Comparison of ENCODE assay signal across 1 fruit fly cellular context in the genomic region with DNA sequence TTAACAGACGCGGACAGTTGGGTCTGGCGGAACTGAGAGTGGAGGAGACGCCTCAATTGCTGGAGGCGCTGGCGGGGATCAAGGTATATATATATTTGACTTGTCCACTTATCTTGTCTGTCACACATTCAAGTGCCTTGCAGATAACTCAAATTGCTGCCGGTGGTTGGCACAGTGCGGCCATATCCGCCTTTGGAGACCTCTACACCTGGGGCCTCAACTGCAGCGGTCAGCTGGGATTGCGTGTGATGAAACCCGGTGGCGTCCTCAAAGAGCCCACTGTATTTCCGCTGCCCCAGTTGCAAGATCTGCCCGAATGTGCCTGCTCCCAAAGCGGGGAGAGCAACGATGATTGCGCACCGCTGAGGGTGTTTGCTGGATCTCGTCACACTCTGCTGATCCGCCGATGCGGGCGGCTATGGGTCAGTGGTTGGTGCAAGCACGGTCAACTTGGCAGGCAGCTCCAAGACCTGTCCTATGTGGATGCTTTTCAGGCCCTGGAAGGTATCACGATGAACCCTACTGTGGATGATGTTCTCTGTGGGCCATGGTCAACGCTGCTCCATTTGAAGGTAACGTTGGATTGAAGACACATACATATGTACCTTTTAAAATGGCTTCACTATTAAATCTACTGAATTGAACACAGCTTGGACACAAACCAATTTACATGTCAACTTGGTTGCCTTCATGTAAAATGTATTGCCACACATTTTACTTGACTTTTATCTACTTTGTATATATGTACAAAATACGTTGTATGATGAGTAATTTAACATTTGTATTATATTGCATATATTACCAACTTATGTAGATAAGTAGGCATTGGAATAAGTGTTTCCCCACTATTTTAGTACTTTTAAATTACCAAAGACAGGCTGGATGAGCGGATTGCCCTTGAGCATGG.
TF ChIP-seq lines count a peak whose summit lies in the region.

A gene (plus strand): TSS at position 844 of the 907 bp plus-strand sequence.

TF ChIP-seq in whole organism, embryonic, 481 proteins besides CTCF, POLR2A, EP300 and RAD21 (continued from another document):
- TF ChIP-seq CG10979 (tag; optimal IDR thresholded peaks at IDR 0.05; lab: Kevin White, UChicago) (no peak), trem (tag; optimal IDR thresholded peaks at IDR 0.05; lab: Kevin White, UChicago) (peak; percentile 7), Mes4 (GFP tag; optimal IDR thresholded peaks at IDR 0.05; lab: Kevin White, UChicago) (no peak)
TF ChIP-seq in whole organism, embryonic: peak in this region for 54.
